Fruit fly (Drosophila melanogaster) whole organism, embryonic: Measurements from ENCODE around the gene CG31855.
A peak's percentile ranks its signal among the peaks of the same experiment; 100 is the strongest.

Experiments used
- B-H1 ChIP-seq: fragments of 200-800 bp; sonication (Bioruptor generic); IDR thresholded peaks from 3 replicates; pipeline ENCODE4 v1.3.6; 2022; ENCODE audit warnings: missing biosample characterization, missing genetic modification characterization
- Blimp-1 ChIP-seq: fragments of 200-800 bp; sonication (Bioruptor generic); optimal IDR thresholded peaks from 3 replicates; lab custom pipeline; 2018; ENCODE audit warnings: missing biosample characterization, missing genetic modification characterization, mild to moderate bottlenecking, moderate library complexity, missing genetic modification reagents
- CG10366 ChIP-seq: fragments of 200-800 bp; sonication (Bioruptor generic); IDR thresholded peaks from 2 replicates; pipeline ENCODE4 v1.3.6; 2022; ENCODE audit warnings: missing biosample characterization, missing genetic modification characterization
- CG11093 ChIP-seq: fragments of 200-800 bp; sonication (Bioruptor generic); IDR thresholded peaks from 3 replicates; pipeline ENCODE4 v1.3.6; 2022; ENCODE audit warnings: missing biosample characterization, missing genetic modification characterization
- CG12155 ChIP-seq: fragments of 200-800 bp; sonication (Bioruptor generic); optimal IDR thresholded peaks from 3 replicates; lab custom pipeline; 2016; ENCODE audit warnings: missing biosample characterization, missing genetic modification characterization
- CG13775 ChIP-seq: fragments of 200-800 bp; sonication (Bioruptor generic); optimal IDR thresholded peaks from 3 replicates; lab custom pipeline; 2017; ENCODE audit warnings: missing biosample characterization, mild to moderate bottlenecking, missing genetic modification characterization
- CG14710 ChIP-seq: fragments of 200-800 bp; sonication (Bioruptor generic); optimal IDR thresholded peaks from 3 replicates; lab custom pipeline; 2019; ENCODE audit warnings: missing biosample characterization, mild to moderate bottlenecking, missing genetic modification characterization, moderate library complexity
- CG14965 ChIP-seq: fragments of 200-800 bp; sonication (Bioruptor generic); optimal IDR thresholded peaks from 2 replicates; lab custom pipeline; 2016; ENCODE audit warnings: missing biosample characterization, missing genetic modification characterization, borderline replicate concordance
- CG15011 ChIP-seq: fragments of 200-800 bp; sonication (Bioruptor generic); optimal IDR thresholded peaks from 3 replicates; lab custom pipeline; 2018; ENCODE audit warnings: missing biosample characterization, mild to moderate bottlenecking, missing genetic modification characterization
- CG15479 ChIP-seq: fragments of 200-800 bp; sonication (Bioruptor generic); optimal IDR thresholded peaks from 3 replicates; lab custom pipeline; 2019; ENCODE audit warnings: missing biosample characterization, mild to moderate bottlenecking, missing genetic modification characterization, moderate library complexity
- CG16813 ChIP-seq: fragments of 200-800 bp; sonication (Bioruptor generic); IDR thresholded peaks from 3 replicates; pipeline ENCODE4 v1.3.6; 2022; ENCODE audit warnings: missing biosample characterization, missing genetic modification characterization; ENCODE audit not compliant: partially characterized antibody
- CG2129 ChIP-seq: fragments of 200-800 bp; sonication (Bioruptor generic); IDR thresholded peaks from 2 replicates; pipeline ENCODE4 v1.3.6; 2022; ENCODE audit warnings: missing biosample characterization, missing genetic modification characterization; ENCODE audit not compliant: partially characterized antibody
- CG2202 ChIP-seq: fragments of 200-800 bp; sonication (Bioruptor generic); optimal IDR thresholded peaks from 2 replicates; lab custom pipeline; 2018; ENCODE audit warnings: missing biosample characterization, mild to moderate bottlenecking, missing genetic modification characterization
- CG2712 ChIP-seq: fragments of 200-800 bp; optimal IDR thresholded peaks from 3 replicates; lab custom pipeline; 2019; ENCODE audit warnings: missing biosample characterization, mild to moderate bottlenecking, missing genetic modification characterization, moderate library complexity
- CG2875 ChIP-seq: fragments of 200-800 bp; sonication (Bioruptor generic); optimal IDR thresholded peaks from 2 replicates; lab custom pipeline; 2017; ENCODE audit warnings: missing biosample characterization, mild to moderate bottlenecking, missing genetic modification characterization, missing genetic modification reagents
- CG3281 ChIP-seq: fragments of 200-800 bp; sonication (Bioruptor generic); optimal IDR thresholded peaks from 3 replicates; lab custom pipeline; 2017; ENCODE audit warnings: missing biosample characterization, mild to moderate bottlenecking, missing genetic modification characterization
- CG42726 ChIP-seq: fragments of 200-800 bp; sonication (Bioruptor generic); IDR thresholded peaks from 2 replicates; pipeline ENCODE4 v1.3.6; 2022; ENCODE audit warnings: missing biosample characterization, missing genetic modification characterization; ENCODE audit not compliant: partially characterized antibody
- CG5953 ChIP-seq: fragments of 200-800 bp; sonication (Bioruptor generic); IDR thresholded peaks from 2 replicates; pipeline ENCODE4 v1.3.6; 2022; ENCODE audit warnings: missing biosample characterization, missing genetic modification characterization
- CG7357 ChIP-seq: fragments of 200-800 bp; sonication (Bioruptor generic); IDR thresholded peaks from 3 replicates; pipeline ENCODE4 v1.3.6; 2022; ENCODE audit warnings: missing biosample characterization, missing genetic modification characterization
- CG8765 ChIP-seq: fragments of 200-800 bp; sonication (Bioruptor generic); IDR thresholded peaks from 2 replicates; pipeline ENCODE4 v1.3.6; 2022; ENCODE audit warnings: missing biosample characterization, missing genetic modification characterization
- CG9876 ChIP-seq: fragments of 200-800 bp; sonication (Bioruptor generic); optimal IDR thresholded peaks from 2 replicates; lab custom pipeline; 2016; ENCODE audit warnings: missing biosample characterization, missing genetic modification characterization
- CTCF ChIP-seq: fragments of 200-800 bp; sonication (Bioruptor generic); optimal IDR thresholded peaks from 2 replicates; lab custom pipeline; 2017; ENCODE audit warnings: missing biosample characterization, mild to moderate bottlenecking, missing genetic modification characterization, moderate library complexity
- E2f2 ChIP-seq: fragments of 200-800 bp; sonication (Bioruptor generic); IDR thresholded peaks from 2 replicates; pipeline ENCODE4 v1.3.6; 2022; ENCODE audit warnings: missing biosample characterization, missing genetic modification characterization
- Ets65A ChIP-seq: fragments of 200-800 bp; sonication (Bioruptor generic); peaks from one replicate; lab custom pipeline; 2016; ENCODE audit warnings: missing biosample characterization, missing genetic modification characterization
- GATAe ChIP-seq: fragments of 200-800 bp; sonication (Bioruptor generic); conservative IDR thresholded peaks from 2 replicates; pipeline ENCODE4 v1.3.6; 2022; ENCODE audit warnings: missing biosample characterization, missing genetic modification characterization
- Gsc ChIP-seq: fragments of 200-800 bp; sonication (Bioruptor generic); IDR thresholded peaks from 2 replicates; pipeline ENCODE4 v1.3.6; 2022; ENCODE audit warnings: missing biosample characterization, missing genetic modification characterization
- HHEX ChIP-seq: fragments of 200-800 bp; sonication (Bioruptor generic); optimal IDR thresholded peaks from 3 replicates; lab custom pipeline; 2017; ENCODE audit warnings: missing biosample characterization, mild to moderate bottlenecking, missing genetic modification characterization, missing genetic modification reagents
- Hr39 ChIP-seq: fragments of >200 bp; optimal IDR thresholded peaks from 2 replicates; lab custom pipeline; 2017
- Hsf ChIP-seq: fragments of 200-800 bp; sonication (Bioruptor generic); optimal IDR thresholded peaks from 3 replicates; lab custom pipeline; 2016; ENCODE audit warnings: missing biosample characterization, missing genetic modification characterization
- Rfx ChIP-seq: fragments of 200-800 bp; sonication (Bioruptor generic); IDR thresholded peaks from 2 replicates; pipeline ENCODE4 v1.3.6; 2022; ENCODE audit warnings: missing biosample characterization, missing genetic modification characterization
- Tbp ChIP-seq: fragments of >200 bp; optimal IDR thresholded peaks from 2 replicates; lab custom pipeline; 2018; ENCODE audit warnings: missing biosample characterization, missing genetic modification characterization
- Usf ChIP-seq: fragments of 200-800 bp; sonication (Bioruptor generic); optimal IDR thresholded peaks from 2 replicates; lab custom pipeline; 2017; ENCODE audit warnings: missing genotype, missing biosample characterization, missing genetic modification characterization
- Vsx1 ChIP-seq: fragments of 200-800 bp; sonication (Bioruptor generic); optimal IDR thresholded peaks from 2 replicates; lab custom pipeline; 2017; ENCODE audit warnings: missing biosample characterization, mild to moderate bottlenecking, missing genetic modification characterization, missing genetic modification reagents
- ara ChIP-seq: fragments of 200-800 bp; sonication (Bioruptor generic); IDR thresholded peaks from 2 replicates; pipeline ENCODE4 v1.3.6; 2022; ENCODE audit warnings: missing biosample characterization, missing genetic modification characterization
- bbx ChIP-seq: fragments of 200-800 bp; sonication (Bioruptor generic); IDR thresholded peaks from 2 replicates; pipeline ENCODE4 v1.3.6; 2022; ENCODE audit warnings: missing biosample characterization, missing genetic modification characterization; ENCODE audit not compliant: partially characterized antibody
- br ChIP-seq: fragments of >200 bp; optimal IDR thresholded peaks from 2 replicates; lab custom pipeline; 2017
- cwo ChIP-seq: fragments of 200-800 bp; sonication (Bioruptor generic); optimal IDR thresholded peaks from 3 replicates; lab custom pipeline; 2017; ENCODE audit warnings: missing biosample characterization, missing genetic modification characterization, mild to moderate bottlenecking, moderate library complexity, missing genetic modification reagents
- dpn ChIP-seq, 2 experiments: fragments of 200-800 bp; sonication (Bioruptor generic); optimal IDR thresholded peaks; 3 replicates each; lab custom pipeline; 2016; ENCODE audit warnings: missing biosample characterization in 2 of 2, missing genetic modification characterization in 2 of 2
- eve ChIP-seq, 2 experiments: fragments of >200 bp; optimal IDR thresholded peaks; 2 replicates each; lab custom pipeline; 2017; ENCODE audit warnings: missing biosample characterization in 2 of 2, missing genetic modification characterization in 2 of 2
- gt ChIP-seq: fragments of 200-800 bp; sonication (Bioruptor generic); IDR thresholded peaks from 2 replicates; pipeline ENCODE4 v1.3.6; 2022; ENCODE audit warnings: missing biosample characterization, missing genetic modification characterization
- lov ChIP-seq, 2 experiments: fragments of 200-800 bp in 1 of 2; fragments of >200 bp in 1 of 2; sonication (Bioruptor generic) in 1 of 2; IDR thresholded peaks in 1 of 2; optimal IDR thresholded peaks in 1 of 2; 2 replicates in 1 of 2; 3 replicates in 1 of 2; pipeline versions ENCODE4 v1.3.6 to Lab custom; 2017 to 2022; ENCODE audit warnings: missing biosample characterization in 1 of 2, missing genetic modification characterization in 1 of 2
- maf-S ChIP-seq: fragments of 200-800 bp; sonication (Bioruptor generic); optimal IDR thresholded peaks from 2 replicates; lab custom pipeline; 2016; ENCODE audit warnings: missing biosample characterization, missing genetic modification characterization
- mam ChIP-seq: fragments of 200-800 bp; sonication (Bioruptor generic); optimal IDR thresholded peaks from 3 replicates; lab custom pipeline; 2016; ENCODE audit warnings: missing biosample characterization, missing genetic modification characterization
- pb ChIP-seq: fragments of 200-800 bp; sonication (Bioruptor generic); optimal IDR thresholded peaks from 3 replicates; lab custom pipeline; 2016; ENCODE audit warnings: missing biosample characterization, missing genetic modification characterization
- pho ChIP-seq: fragments of 200-800 bp; sonication (Bioruptor generic); optimal IDR thresholded peaks from 2 replicates; lab custom pipeline; 2016; ENCODE audit warnings: missing biosample characterization, missing genetic modification characterization
- seq ChIP-seq: fragments of 200-800 bp; sonication (Bioruptor generic); IDR thresholded peaks from 2 replicates; pipeline ENCODE4 v1.3.6; 2022; ENCODE audit warnings: missing biosample characterization, missing genetic modification characterization
- ssp ChIP-seq: fragments of 200-800 bp; sonication (Bioruptor generic); IDR thresholded peaks from 2 replicates; pipeline ENCODE4 v1.3.6; 2022; ENCODE audit warnings: missing biosample characterization, missing genetic modification characterization
- toy ChIP-seq: fragments of 200-800 bp; sonication (Bioruptor generic); IDR thresholded peaks from 2 replicates; pipeline ENCODE4 v1.3.6; 2022; ENCODE audit warnings: missing biosample characterization, missing genetic modification characterization
- tx ChIP-seq: fragments of 200-800 bp; sonication (Bioruptor generic); optimal IDR thresholded peaks from 2 replicates; lab custom pipeline; 2016; ENCODE audit warnings: missing biosample characterization, missing genetic modification characterization
- unpg ChIP-seq: fragments of 200-800 bp; sonication (Bioruptor generic); optimal IDR thresholded peaks from 3 replicates; lab custom pipeline; 2018; ENCODE audit warnings: missing biosample characterization, mild to moderate bottlenecking, missing genetic modification characterization, moderate library complexity
- vvl ChIP-seq: fragments of 200-800 bp; sonication (Bioruptor generic); IDR thresholded peaks from 2 replicates; pipeline ENCODE4 v1.3.6; 2022; ENCODE audit warnings: missing biosample characterization, missing genetic modification characterization
- wdn ChIP-seq: fragments of 200-800 bp; sonication (Bioruptor generic); IDR thresholded peaks from 2 replicates; pipeline ENCODE4 v1.3.6; 2022; ENCODE audit warnings: missing biosample characterization, missing genetic modification characterization

The CG31855 gene

dm6 chr2L:13394903-13395302 lies 25.9 kb downstream of the CG31855 start, which contains the start of gene RpL24 (continued):
- TF ChIP-seq cwo (peak; percentile 77), CG5953 (peak; percentile 95), Blimp-1 (GFP tag; lab: Kevin White, UChicago) (peak; percentile 67), CG3281 (GFP tag; lab: Kevin White, UChicago) (peak; percentile 96), CG9876 (GFP tag; lab: Kevin White, UChicago) (peak; percentile 88), vvl (GFP tag; lab: Robert Waterston, UW) (peak; percentile 96), pb (peak; percentile 90), E2f2 (peak; percentile 82), CG15011 (GFP tag; lab: Kevin White, UChicago) (peak; percentile 90), lov (optimal IDR thresholded peaks at IDR 0.05; lab: Kevin White, UChicago) (no peak), lov (GFP tag; IDR thresholded peaks at IDR 0.05; lab: Robert Waterston, UW) (peak; percentile 98), GATAe (peak; percentile 60; the same call in 1 of the 2 replicates), toy (GFP tag; lab: Robert Waterston, UW) (peak; percentile 71; the same call in 1 of the 2 replicates), CG2129 (GFP tag; lab: Robert Waterston, UW) (no peak), CG14965 (peak; percentile 48), CG12155 (peak; percentile 71), CG10366 (peak; percentile 78), Tbp (no peak), seq (peak; percentile 80), CG8765 (GFP tag; lab: Robert Waterston, UW) (no peak), CG15479 (peak; percentile 17), unpg (GFP tag; lab: Kevin White, UChicago) (peak; percentile 90), Vsx1 (peak; percentile 94), Gsc (no peak), HHEX (GFP tag; lab: Kevin White, UChicago) (peak; percentile 96), Ets65A (GFP tag; lab: Kevin White, UChicago) (peak; percentile 99), dpn (GFP tag; optimal IDR thresholded peaks at IDR 0.05; lab: Kevin White, UChicago) (peak; percentile 80 to 92), pho (GFP tag; lab: Kevin White, UChicago) (peak; percentile 79), ssp (GFP tag; lab: Robert Waterston, UW) (peak; percentile 31; the same call in 1 of the 2 replicates), ara (GFP tag; lab: Robert Waterston, UW) (peak; percentile 71; the same call in 1 of the 2 replicates), CG2202 (tag; lab: Kevin White, UChicago) (peak; percentile 89), CTCF (GFP tag; lab: Kevin White, UChicago) (peak; percentile 65), CG14710 (tag; lab: Kevin White, UChicago) (peak; percentile 84), CG16813 (GFP tag; lab: Robert Waterston, UW) (no peak), eve (GFP tag; optimal IDR thresholded peaks at IDR 0.05; lab: Kevin White, UChicago) (no peak), Usf (GFP tag; lab: Kevin White, UChicago) (peak; percentile 80), Rfx (GFP tag; lab: Robert Waterston, UW) (peak; percentile 94), wdn (GFP tag; lab: Robert Waterston, UW) (peak; percentile 83), maf-S (GFP tag; lab: Kevin White, UChicago) (peak; percentile 90), mam (GFP tag; lab: Kevin White, UChicago) (peak; percentile 79), tx (peak; percentile 57), CG7357 (GFP tag; lab: Robert Waterston, UW) (peak; percentile 37; the same call in 1 of the 3 replicates), Hsf (GFP tag; lab: Kevin White, UChicago) (peak; percentile 90), CG42726 (GFP tag; lab: Robert Waterston, UW) (peak; percentile 45; the same call in 1 of the 2 replicates), br (lab: Kevin White, UChicago) (no peak), gt (GFP tag; lab: Robert Waterston, UW) (no peak), bbx (GFP tag; lab: Robert Waterston, UW) (peak; percentile 29; the same call in 1 of the 2 replicates), CG2875 (GFP tag; lab: Kevin White, UChicago) (peak; percentile 92), CG13775 (peak; percentile 96), CG11093 (GFP tag; lab: Robert Waterston, UW) (no peak; the same call in 2 of the 3 replicates), Hr39 (lab: Kevin White, UChicago) (no peak), CG2712 (peak; percentile 85), B-H1 (GFP tag; lab: Robert Waterston, UW) (peak; percentile 53; the same call in 1 of the 3 replicates)
